Fruit fly (Drosophila melanogaster) whole organism, embryonic: ENCODE results near the gene CG31431.

ENCODE experiments used
- CG7786 ChIP-seq: fragments of 200-800 bp; sonication (Bioruptor generic); optimal IDR thresholded peaks from 2 replicates; lab custom pipeline; 2016; ENCODE audit warnings: missing biosample characterization, missing genetic modification characterization
- Nf-YC ChIP-seq: fragments of 200-800 bp; optimal IDR thresholded peaks from 3 replicates; lab custom pipeline; 2019; ENCODE audit warnings: missing biosample characterization, mild to moderate bottlenecking, missing genetic modification characterization, moderate library complexity

- TF ChIP-seq Nf-YC: no peak
- no peak for TF ChIP-seq CG7786 (GFP tag; lab: Kevin White, UChicago)
These were observed 43.0 kb downstream of the CG31431 start, which contains the start of gene Qsox2 for dm6 chr3R:21913447-21913846.
